Worm (Caenorhabditis elegans) whole organism, young adult: ENCODE results near the gene T19D12.6.

Experiments
- B0336.3 ChIP-seq: fragments of 200-800 bp; sonication (Bioruptor generic); IDR thresholded peaks from 2 replicates; pipeline ENCODE4 v1.3.6; 2022; ENCODE audit warnings: missing genetic modification characterization, missing compliant biosample characterization
- F33H1.4 ChIP-seq: fragments of 200-800 bp; sonication (Bioruptor generic); IDR thresholded peaks from 2 replicates; pipeline ENCODE4 v1.3.6; 2022; ENCODE audit warnings: missing genetic modification reagents, missing genetic modification characterization, missing compliant biosample characterization
- F52B5.7 ChIP-seq: sonication (generic microtip); optimal IDR thresholded peaks from 2 replicates; lab custom pipeline; 2016; ENCODE audit warnings: mild to moderate bottlenecking, missing genetic modification characterization, missing compliant biosample characterization
- F55B11.4 ChIP-seq: sonication (generic microtip); optimal IDR thresholded peaks from 2 replicates; lab custom pipeline; 2016; ENCODE audit warnings: missing compliant biosample characterization, missing genetic modification characterization, borderline replicate concordance; ENCODE audit not compliant: insufficient read depth
- K11D2.4 ChIP-seq: fragments of 200-800 bp; sonication (Bioruptor generic); IDR thresholded peaks from 2 replicates; pipeline ENCODE4 v1.3.6; 2022; ENCODE audit warnings: missing genetic modification reagents, missing genetic modification characterization, missing compliant biosample characterization
- T26A5.8 ChIP-seq: sonication (generic microtip); optimal IDR thresholded peaks from 2 replicates; lab custom pipeline; 2016; ENCODE audit warnings: missing genetic modification characterization, missing compliant biosample characterization
- Y79H2A.3 ChIP-seq: fragments of 200-800 bp; sonication (Bioruptor generic); conservative IDR thresholded peaks from 2 replicates; pipeline ENCODE4 v1.3.6; 2022; ENCODE audit warnings: missing genetic modification reagents, missing genetic modification characterization, missing compliant biosample characterization
- Y95B8A.8 ChIP-seq: fragments of 200-800 bp; sonication (Bioruptor generic); IDR thresholded peaks from 2 replicates; pipeline ENCODE4 v1.3.6; 2022; ENCODE audit warnings: missing genetic modification reagents, missing genetic modification characterization, missing compliant biosample characterization
- ama-1 ChIP-seq, 3 experiments: fragments of 150-350 bp in 1 of 3; sonication (generic microtip) in 2 of 3; optimal IDR thresholded peaks; 2 replicates each; lab custom pipeline; 2014 to 2018; ENCODE audit warnings: missing biosample characterization in 2 of 3, missing genetic modification characterization in 2 of 3, missing genetic modification reagents in 2 of 3
- bed-2 ChIP-seq: fragments of 200-800 bp; sonication (Bioruptor generic); IDR thresholded peaks from 2 replicates; pipeline ENCODE4 v1.3.6; 2022; ENCODE audit warnings: missing genetic modification reagents, missing genetic modification characterization, missing compliant biosample characterization
- cebp-1 ChIP-seq, 2 experiments: fragments of 200-800 bp in 1 of 2; sonication (Bioruptor generic) in 1 of 2; sonication (generic microtip) in 1 of 2; IDR thresholded peaks in 1 of 2; optimal IDR thresholded peaks in 1 of 2; 2 replicates each; pipeline versions ENCODE4 v1.3.6 to Lab custom; 2017 to 2022; ENCODE audit warnings: missing compliant biosample characterization in 2 of 2, missing genetic modification characterization in 2 of 2, mild to moderate bottlenecking in 1 of 2, missing genetic modification reagents in 1 of 2, moderate library complexity in 1 of 2
- die-1 ChIP-seq: sonication (generic microtip); optimal IDR thresholded peaks from 2 replicates; lab custom pipeline; 2016; ENCODE audit warnings: missing genotype, mild to moderate bottlenecking, missing genetic modification characterization, missing compliant biosample characterization
- dox-1 ChIP-seq: fragments of 200-800 bp; sonication (Bioruptor generic); IDR thresholded peaks from 2 replicates; pipeline ENCODE4 v1.3.6; 2022; ENCODE audit warnings: missing genetic modification reagents, missing genetic modification characterization, missing compliant biosample characterization
- dpff-1 ChIP-seq: sonication (generic microtip); optimal IDR thresholded peaks from 2 replicates; lab custom pipeline; 2017; ENCODE audit warnings: mild to moderate bottlenecking, missing genetic modification characterization, missing compliant biosample characterization
- ekl-4 ChIP-seq: fragments of 200-800 bp; sonication (Bioruptor generic); IDR thresholded peaks from 2 replicates; pipeline ENCODE4 v1.3.6; 2022; ENCODE audit warnings: missing genetic modification reagents, missing genetic modification characterization, missing compliant biosample characterization
- gei-17 ChIP-seq: fragments of 200-800 bp; sonication (Bioruptor generic); optimal IDR thresholded peaks from 2 replicates; lab custom pipeline; 2018; ENCODE audit warnings: mild to moderate bottlenecking, missing genetic modification characterization, missing compliant biosample characterization
- hmg-1.2 ChIP-seq: fragments of 200-800 bp; sonication (Bioruptor generic); IDR thresholded peaks from 2 replicates; pipeline ENCODE4 v1.3.6; 2022; ENCODE audit warnings: missing genetic modification reagents, missing genetic modification characterization, missing compliant biosample characterization
- hmg-20 ChIP-seq: fragments of 200-800 bp; sonication (Bioruptor generic); IDR thresholded peaks from 2 replicates; pipeline ENCODE4 v1.3.6; 2022; ENCODE audit warnings: missing genetic modification reagents, missing genetic modification characterization, missing compliant biosample characterization
- hrde-1 ChIP-seq: sonication (generic microtip); optimal IDR thresholded peaks from 2 replicates; lab custom pipeline; 2016; ENCODE audit warnings: missing genetic modification characterization, mild to moderate bottlenecking, missing compliant biosample characterization, moderate library complexity, missing genotype, missing genetic modification reagents, borderline replicate concordance
- lin-26 ChIP-seq: fragments of 200-800 bp; sonication (Bioruptor generic); IDR thresholded peaks from 2 replicates; pipeline ENCODE4 v1.3.6; 2022; ENCODE audit warnings: missing genetic modification reagents, missing genetic modification characterization, missing compliant biosample characterization
- lir-1 ChIP-seq: fragments of 200-800 bp; sonication (Bioruptor generic); conservative IDR thresholded peaks from 2 replicates; pipeline ENCODE4 v1.3.6; 2022; ENCODE audit warnings: missing genetic modification reagents, missing genetic modification characterization, missing compliant biosample characterization
- madf-6 ChIP-seq: fragments of 200-800 bp; sonication (Bioruptor generic); IDR thresholded peaks from 2 replicates; pipeline ENCODE4 v1.3.6; 2022; ENCODE audit warnings: missing genetic modification reagents, missing genetic modification characterization, missing compliant biosample characterization
- mel-28 ChIP-seq: sonication (generic microtip); optimal IDR thresholded peaks from 2 replicates; lab custom pipeline; 2016; ENCODE audit warnings: borderline replicate concordance, mild to moderate bottlenecking, missing genetic modification characterization, missing compliant biosample characterization
- mxl-1 ChIP-seq: sonication (generic microtip); optimal IDR thresholded peaks from 2 replicates; lab custom pipeline; 2016; ENCODE audit warnings: missing genetic modification characterization, missing compliant biosample characterization
- nfya-2 ChIP-seq: fragments of 200-800 bp; sonication (Bioruptor generic); IDR thresholded peaks from 2 replicates; pipeline ENCODE4 v1.3.6; 2022; ENCODE audit warnings: missing genetic modification reagents, missing genetic modification characterization, missing compliant biosample characterization
- nfyb-1 ChIP-seq: fragments of 200-800 bp; sonication (Bioruptor generic); IDR thresholded peaks from 2 replicates; pipeline ENCODE4 v1.3.6; 2022; ENCODE audit warnings: missing genetic modification reagents, missing genetic modification characterization, missing compliant biosample characterization
- nhr-179 ChIP-seq: sonication (generic microtip); optimal IDR thresholded peaks from 2 replicates; lab custom pipeline; 2016; ENCODE audit warnings: mild to moderate bottlenecking, missing genetic modification characterization, missing compliant biosample characterization
- nhr-27 ChIP-seq: fragments of 200-800 bp; sonication (Bioruptor generic); optimal IDR thresholded peaks from 2 replicates; lab custom pipeline; 2018; ENCODE audit warnings: mild to moderate bottlenecking, missing genetic modification characterization, moderate library complexity, missing compliant biosample characterization
- nhr-90 ChIP-seq: sonication (generic microtip); optimal IDR thresholded peaks from 2 replicates; lab custom pipeline; 2016; ENCODE audit warnings: missing genotype, mild to moderate bottlenecking, missing genetic modification characterization, missing compliant biosample characterization
- pha-4 ChIP-seq: fragments of 150-350 bp; sonication (generic microtip); optimal IDR thresholded peaks from 2 replicates; lab custom pipeline; 2014; ENCODE audit warnings: missing biosample characterization, missing genetic modification reagents, missing genetic modification characterization
- rec-8 ChIP-seq, 2 experiments: sonication (generic microtip); optimal IDR thresholded peaks; 2 replicates each; lab custom pipeline; 2016; ENCODE audit warnings: mild to moderate bottlenecking in 2 of 2, missing genetic modification characterization in 2 of 2, missing genetic modification reagents in 2 of 2, missing genotype in 2 of 2, missing biosample characterization in 1 of 2, missing compliant biosample characterization in 1 of 2, moderate library complexity in 1 of 2
- repo-1 ChIP-seq: sonication (generic microtip); optimal IDR thresholded peaks from 2 replicates; lab custom pipeline; 2017; ENCODE audit warnings: mild to moderate bottlenecking, missing genetic modification characterization, missing compliant biosample characterization
- rpc-1 ChIP-seq, 2 experiments: fragments of 150-350 bp in 1 of 2; sonication (generic microtip) in 1 of 2; optimal IDR thresholded peaks; 2 replicates each; lab custom pipeline; 2014 to 2018; ENCODE audit warnings: missing biosample characterization in 1 of 2, missing genetic modification characterization in 1 of 2, missing genetic modification reagents in 1 of 2, missing genotype in 1 of 2
- snpc-1.3 ChIP-seq: sonication (generic microtip); optimal IDR thresholded peaks from 2 replicates; lab custom pipeline; 2017; ENCODE audit warnings: missing genetic modification characterization, mild to moderate bottlenecking, missing compliant biosample characterization, antibody characterized with exemption, moderate library complexity, missing genotype, missing genetic modification reagents; ENCODE audit not compliant: insufficient read depth
- tbp1 ChIP-seq: fragments of 200-800 bp; sonication (Bioruptor generic); optimal IDR thresholded peaks from 2 replicates; lab custom pipeline; 2018; ENCODE audit warnings: mild to moderate bottlenecking, missing genetic modification characterization, missing compliant biosample characterization
- tlf-1 ChIP-seq: fragments of 200-800 bp; sonication (Bioruptor generic); optimal IDR thresholded peaks from 2 replicates; lab custom pipeline; 2018; ENCODE audit warnings: mild to moderate bottlenecking, missing genetic modification characterization, missing compliant biosample characterization
- xnd-1 ChIP-seq: sonication (generic microtip); optimal IDR thresholded peaks from 2 replicates; lab custom pipeline; 2016; ENCODE audit warnings: missing genotype, missing genetic modification reagents, missing genetic modification characterization, missing compliant biosample characterization
- ztf-22 ChIP-seq: fragments of 200-800 bp; sonication (Bioruptor generic); optimal IDR thresholded peaks from 2 replicates; lab custom pipeline; 2018; ENCODE audit warnings: mild to moderate bottlenecking, missing genetic modification characterization, moderate library complexity, missing compliant biosample characterization
- ztf-25 ChIP-seq: fragments of 200-800 bp; sonication (Bioruptor generic); IDR thresholded peaks from 2 replicates; pipeline ENCODE4 v1.3.6; 2022; ENCODE audit warnings: missing genetic modification reagents, missing genetic modification characterization, missing compliant biosample characterization
- ztf-26 ChIP-seq: sonication (generic microtip); optimal IDR thresholded peaks from 2 replicates; lab custom pipeline; 2017; ENCODE audit warnings: missing genetic modification characterization, missing compliant biosample characterization
- ztf-28 ChIP-seq: fragments of 200-800 bp; sonication (Bioruptor generic); IDR thresholded peaks from 2 replicates; pipeline ENCODE4 v1.3.6; 2022; ENCODE audit warnings: missing genetic modification reagents, missing genetic modification characterization, missing compliant biosample characterization
- ztf-3 ChIP-seq: fragments of 200-800 bp; sonication (Bioruptor generic); optimal IDR thresholded peaks from 2 replicates; lab custom pipeline; 2018; ENCODE audit warnings: mild to moderate bottlenecking, missing genetic modification characterization, missing compliant biosample characterization

The T19D12.6 gene

ce11 chrII:6591000-6591399, 51.9 kb downstream of the T19D12.6 start:
- TF ChIP-seq hrde-1 (tag; lab: Kevin White, UChicago): peak; percentile 26
- no peak for TF ChIP-seq ztf-25 (GFP tag; lab: Robert Waterston, UW)
- no peak for TF ChIP-seq snpc-1.3 (tag; lab: Kevin White, UChicago)
- TF ChIP-seq nfya-2 (GFP tag; lab: Robert Waterston, UW): no peak
- no peak for TF ChIP-seq pha-4 (tag; lab: Kevin White, UChicago)
- 0 out of 2 replicates have a peak, but pooled peaks have one; percentile 27 for TF ChIP-seq ekl-4 (GFP tag; lab: Robert Waterston, UW)
- TF ChIP-seq nhr-90 (tag; lab: Kevin White, UChicago): peak; percentile 15
- 0 out of 2 replicates have a peak, but pooled peaks have one; percentile 53 for TF ChIP-seq Y95B8A.8
- TF ChIP-seq nfyb-1 (GFP tag; lab: Robert Waterston, UW): peak; percentile 72; the same call in 1 of the 2 replicates
- peak; percentile 42 for TF ChIP-seq F52B5.7
- TF ChIP-seq hmg-1.2 (GFP tag; lab: Robert Waterston, UW): peak; percentile 21; the same call in 1 of the 2 replicates
- 0 out of 2 replicates have a peak, but pooled peaks have one; percentile 33 for TF ChIP-seq madf-6 (GFP tag; lab: Robert Waterston, UW)
- no peak for TF ChIP-seq hmg-20 (GFP tag; lab: Robert Waterston, UW)
- TF ChIP-seq F55B11.4 (tag; lab: Kevin White, UChicago): no peak
- TF ChIP-seq cebp-1 (GFP tag; IDR thresholded peaks at IDR 0.05; lab: Robert Waterston, UW): no peak
- peak; percentile 46 for TF ChIP-seq cebp-1 (tag; optimal IDR thresholded peaks at IDR 0.05; lab: Kevin White, UChicago)
- 0 out of 2 replicates have a peak, but pooled peaks have one; percentile 15 for TF ChIP-seq K11D2.4
- 0 out of 2 replicates have a peak, but pooled peaks have one; percentile 9 for TF ChIP-seq dox-1 (GFP tag; lab: Robert Waterston, UW)
- TF ChIP-seq T26A5.8 (tag; lab: Kevin White, UChicago): peak; percentile 54
- TF ChIP-seq lir-1: no peak
- TF ChIP-seq B0336.3 (GFP tag; lab: Robert Waterston, UW): peak; percentile 55; the same call in 1 of the 2 replicates
- no peak for TF ChIP-seq dpff-1
- TF ChIP-seq mxl-1 (tag; lab: Kevin White, UChicago): peak; percentile 26
- TF ChIP-seq rec-8 (tag; optimal IDR thresholded peaks at IDR 0.05; lab: Kevin White, UChicago): no peak
- TF ChIP-seq ztf-3 (GFP tag; lab: Kevin White, UChicago): no peak
- TF ChIP-seq, all 124 proteins: peak for 14

- 0 out of 2 replicates have a peak, but pooled peaks have one; percentile 19 for TF ChIP-seq lin-26 (GFP tag; lab: Robert Waterston, UW)
- TF ChIP-seq ama-1 (optimal IDR thresholded peaks at IDR 0.05; lab: Kevin White, UChicago): no peak
- no peak for TF ChIP-seq ama-1 (GFP tag; optimal IDR thresholded peaks at IDR 0.05; lab: Kevin White, UChicago)
Observed at ce11 chrII:6589408-6589807, 53.5 kb downstream of the T19D12.6 start, which contains the start of gene vps-32.1. TSS of gene vps-32.1 (plus strand) at chrII:6589708.

ce11 chrII:6588605-6589292, 54.2 kb downstream of the T19D12.6 start, which contains the start of gene icd-1:
TSS of gene icd-1 (minus strand) at chrII:6588655.
- TF ChIP-seq ztf-28 (GFP tag; lab: Robert Waterston, UW) (0 out of 2 replicates have a peak, but pooled peaks have one; percentile 25), nhr-179 (tag; lab: Kevin White, UChicago) (no peak), mel-28 (tag; lab: Kevin White, UChicago) (no peak), repo-1 (tag; lab: Kevin White, UChicago) (peak; percentile 87), die-1 (tag; lab: Kevin White, UChicago) (no peak), tbp1 (GFP tag; lab: Kevin White, UChicago) (peak; percentile 76), tlf-1 (GFP tag; lab: Kevin White, UChicago) (peak; percentile 94), nhr-27 (tag; lab: Kevin White, UChicago) (no peak), xnd-1 (tag; lab: Kevin White, UChicago) (peak; percentile 64), ztf-26 (tag; lab: Kevin White, UChicago) (peak; percentile 88), T26A5.8 (tag; lab: Kevin White, UChicago) (no peak), nhr-90 (tag; lab: Kevin White, UChicago) (peak; percentile 20), gei-17 (GFP tag; lab: Kevin White, UChicago) (peak; percentile 80), bed-2 (GFP tag; lab: Robert Waterston, UW) (no peak), rpc-1 (optimal IDR thresholded peaks at IDR 0.05; lab: Kevin White, UChicago) (peak; percentile 13), rpc-1 (tag; optimal IDR thresholded peaks at IDR 0.05; lab: Kevin White, UChicago) (no peak), ztf-22 (GFP tag; lab: Kevin White, UChicago) (peak; percentile 37), Y79H2A.3 (GFP tag; lab: Robert Waterston, UW) (no peak; the same call in 1 of the 2 replicates), F33H1.4 (GFP tag; lab: Robert Waterston, UW) (peak; percentile 81), cebp-1 (GFP tag; IDR thresholded peaks at IDR 0.05; lab: Robert Waterston, UW) (peak; percentile 99), cebp-1 (tag; optimal IDR thresholded peaks at IDR 0.05; lab: Kevin White, UChicago) (peak; percentile 100)
